Fruit fly (Drosophila melanogaster) S2 (cell line): Measurements from ENCODE around the gene dysc.

ENCODE experiments used
- CG8478 ChIP-seq: fragments of >200 bp; optimal IDR thresholded peaks from 2 replicates; lab custom pipeline; 2018
- CTCF ChIP-seq, 2 experiments: fragments of >200 bp; optimal IDR thresholded peaks; 2 replicates each; lab custom pipeline; 2018

- TF ChIP-seq CG8478 (lab: Kevin White, UChicago), result no peak
- no peak for TF ChIP-seq CTCF (optimal IDR thresholded peaks at IDR 0.05; lab: Kevin White, UChicago)
Observed at dm6 chr3L:13917589-13918198, 14.7 kb upstream of the dysc start.
